Fruit fly (Drosophila melanogaster): ENCODE data around the gene mrn.

dm6 chr3L:15593399-15593798, 13.1 kb upstream of the mrn start:
- TF ChIP-seq Hr96 (GFP tag; optimal IDR thresholded peaks at IDR 0.05) (no peak), CG7101 (tag; optimal IDR thresholded peaks at IDR 0.05) (no peak), kay (GFP tag; ENCODE audit: borderline replicate concordance) (no peak), pad (GFP tag; optimal IDR thresholded peaks at IDR 0.05) (no peak), CG12768 (GFP tag; optimal IDR thresholded peaks at IDR 0.05) (no peak), CG7045 (GFP tag; optimal IDR thresholded peaks at IDR 0.05) (no peak), CG11617 (GFP tag; optimal IDR thresholded peaks at IDR 0.05) (no peak), cic (GFP tag; optimal IDR thresholded peaks at IDR 0.05) (no peak), CG1620 (GFP tag; optimal IDR thresholded peaks at IDR 0.05) (no peak), Mnt (GFP tag; optimal IDR thresholded peaks at IDR 0.05) (no peak), bab1 (GFP tag; optimal IDR thresholded peaks at IDR 0.05) (no peak)

All from whole organism, adult.